Fruit fly (Drosophila melanogaster) whole organism, embryonic: ENCODE data around the gene jus.

Experiments
- BEAF-32 ChIP-seq: fragments of 200-800 bp; sonication (Bioruptor generic); optimal IDR thresholded peaks from 3 replicates; lab custom pipeline; 2017; ENCODE audit warnings: missing biosample characterization, missing genetic modification characterization, mild to moderate bottlenecking, moderate library complexity, missing genetic modification reagents
- CG10366 ChIP-seq: fragments of 200-800 bp; sonication (Bioruptor generic); IDR thresholded peaks from 2 replicates; pipeline ENCODE4 v1.3.6; 2022; ENCODE audit warnings: missing biosample characterization, missing genetic modification characterization
- CG11696 ChIP-seq: fragments of 200-800 bp; sonication (Bioruptor generic); IDR thresholded peaks from 2 replicates; pipeline ENCODE4 v1.3.6; 2022; ENCODE audit warnings: missing biosample characterization, missing genetic modification characterization
- CG13287 ChIP-seq: fragments of 200-800 bp; sonication (Bioruptor generic); IDR thresholded peaks from 2 replicates; pipeline ENCODE4 v1.3.6; 2022; ENCODE audit warnings: missing biosample characterization, missing genetic modification characterization; ENCODE audit not compliant: partially characterized antibody
- CG13894 ChIP-seq: fragments of 200-800 bp; sonication (Bioruptor generic); optimal IDR thresholded peaks from 3 replicates; lab custom pipeline; 2018; ENCODE audit warnings: missing biosample characterization, mild to moderate bottlenecking, missing genetic modification characterization, moderate library complexity
- CG1603 ChIP-seq: fragments of 200-800 bp; sonication (Bioruptor generic); optimal IDR thresholded peaks from 2 replicates; lab custom pipeline; 2019; ENCODE audit warnings: missing biosample characterization, mild to moderate bottlenecking, missing genetic modification characterization, moderate library complexity
- CG16813 ChIP-seq: fragments of 200-800 bp; sonication (Bioruptor generic); IDR thresholded peaks from 3 replicates; pipeline ENCODE4 v1.3.6; 2022; ENCODE audit warnings: missing biosample characterization, missing genetic modification characterization; ENCODE audit not compliant: partially characterized antibody
- CG2120 ChIP-seq: fragments of 200-800 bp; sonication (Bioruptor generic); optimal IDR thresholded peaks from 3 replicates; lab custom pipeline; 2016; ENCODE audit warnings: missing biosample characterization, missing genetic modification characterization
- CG2129 ChIP-seq: fragments of 200-800 bp; sonication (Bioruptor generic); IDR thresholded peaks from 2 replicates; pipeline ENCODE4 v1.3.6; 2022; ENCODE audit warnings: missing biosample characterization, missing genetic modification characterization; ENCODE audit not compliant: partially characterized antibody
- CG30431 ChIP-seq: fragments of 200-800 bp; sonication (Bioruptor generic); optimal IDR thresholded peaks from 2 replicates; lab custom pipeline; 2017; ENCODE audit warnings: missing biosample characterization, missing genetic modification characterization
- CG33557 ChIP-seq: fragments of 200-800 bp; sonication (Bioruptor generic); optimal IDR thresholded peaks from 2 replicates; lab custom pipeline; 2019; ENCODE audit warnings: missing biosample characterization, mild to moderate bottlenecking, missing genetic modification characterization, moderate library complexity
- CG34224 ChIP-seq: fragments of 200-800 bp; sonication (Bioruptor generic); IDR thresholded peaks from 3 replicates; pipeline ENCODE4 v1.3.6; 2022; ENCODE audit warnings: missing biosample characterization, missing genetic modification characterization; ENCODE audit not compliant: partially characterized antibody
- CG8281 ChIP-seq: fragments of 200-800 bp; sonication (Bioruptor generic); optimal IDR thresholded peaks from 2 replicates; lab custom pipeline; 2018; ENCODE audit warnings: missing biosample characterization, mild to moderate bottlenecking, missing genetic modification characterization, moderate library complexity
- CG8944 ChIP-seq: fragments of 200-800 bp; sonication (Bioruptor generic); optimal IDR thresholded peaks from 3 replicates; lab custom pipeline; 2016; ENCODE audit warnings: missing biosample characterization, missing genetic modification characterization
- Dll ChIP-seq: fragments of 200-800 bp; sonication (Bioruptor generic); IDR thresholded peaks from 4 replicates; pipeline ENCODE4 v1.3.6; 2022; ENCODE audit warnings: missing biosample characterization, missing genetic modification characterization; ENCODE audit not compliant: partially characterized antibody
- Doc3 ChIP-seq: fragments of 200-800 bp; sonication (Bioruptor generic); IDR thresholded peaks from 3 replicates; pipeline ENCODE4 v1.3.6; 2022; ENCODE audit warnings: missing biosample characterization, missing genetic modification characterization; ENCODE audit not compliant: partially characterized antibody
- E2f2 ChIP-seq: fragments of 200-800 bp; sonication (Bioruptor generic); IDR thresholded peaks from 2 replicates; pipeline ENCODE4 v1.3.6; 2022; ENCODE audit warnings: missing biosample characterization, missing genetic modification characterization
- HmgZ ChIP-seq: fragments of 200-800 bp; sonication (Bioruptor generic); optimal IDR thresholded peaks from 2 replicates; lab custom pipeline; 2018; ENCODE audit warnings: missing biosample characterization, mild to moderate bottlenecking, missing genetic modification characterization
- MBD-R2 ChIP-seq: fragments of 200-800 bp; sonication (Bioruptor generic); IDR thresholded peaks from 2 replicates; pipeline ENCODE4 v1.3.6; 2022; ENCODE audit warnings: missing biosample characterization, missing genetic modification characterization
- Nf-YC ChIP-seq: fragments of 200-800 bp; optimal IDR thresholded peaks from 3 replicates; lab custom pipeline; 2019; ENCODE audit warnings: missing biosample characterization, mild to moderate bottlenecking, missing genetic modification characterization, moderate library complexity
- Opbp ChIP-seq: fragments of 200-800 bp; sonication (Bioruptor generic); IDR thresholded peaks from 3 replicates; pipeline ENCODE4 v1.3.6; 2022; ENCODE audit warnings: missing biosample characterization, missing genetic modification characterization; ENCODE audit not compliant: partially characterized antibody
- bigmax ChIP-seq: fragments of 200-800 bp; sonication (Bioruptor generic); optimal IDR thresholded peaks from 2 replicates; lab custom pipeline; 2018; ENCODE audit warnings: missing biosample characterization, mild to moderate bottlenecking, missing genetic modification characterization
- btn ChIP-seq: fragments of 200-800 bp; sonication (Bioruptor generic); optimal IDR thresholded peaks from 2 replicates; lab custom pipeline; 2016; ENCODE audit warnings: missing biosample characterization, missing genetic modification characterization
- chinmo ChIP-seq: fragments of 200-800 bp; sonication (Bioruptor generic); IDR thresholded peaks from 4 replicates; pipeline ENCODE4 v1.3.6; 2022; ENCODE audit warnings: missing biosample characterization, missing genetic modification characterization; ENCODE audit not compliant: partially characterized antibody
- ci ChIP-seq: fragments of 200-800 bp; sonication (Bioruptor generic); IDR thresholded peaks from 3 replicates; pipeline ENCODE4 v1.3.6; 2022; ENCODE audit warnings: missing biosample characterization, missing genetic modification characterization
- fd64A ChIP-seq: fragments of 200-800 bp; sonication (Bioruptor generic); optimal IDR thresholded peaks from 3 replicates; lab custom pipeline; 2018; ENCODE audit warnings: missing biosample characterization, mild to moderate bottlenecking, missing genetic modification characterization
- gfzf ChIP-seq: fragments of 200-800 bp; sonication (Bioruptor generic); optimal IDR thresholded peaks from 2 replicates; lab custom pipeline; 2016; ENCODE audit warnings: missing biosample characterization, mild to moderate bottlenecking, missing genetic modification characterization, moderate library complexity
- gsb-n ChIP-seq: fragments of 200-800 bp; sonication (Bioruptor generic); optimal IDR thresholded peaks from 3 replicates; lab custom pipeline; 2018; ENCODE audit warnings: missing biosample characterization, mild to moderate bottlenecking, missing genetic modification characterization
- gt ChIP-seq: fragments of 200-800 bp; sonication (Bioruptor generic); IDR thresholded peaks from 2 replicates; pipeline ENCODE4 v1.3.6; 2022; ENCODE audit warnings: missing biosample characterization, missing genetic modification characterization
- knrl ChIP-seq: fragments of 200-800 bp; sonication (Bioruptor generic); IDR thresholded peaks from 3 replicates; pipeline ENCODE4 v1.3.6; 2022; ENCODE audit warnings: missing biosample characterization, missing genetic modification characterization; ENCODE audit not compliant: partially characterized antibody
- lmd ChIP-seq: fragments of 200-800 bp; sonication (Bioruptor generic); IDR thresholded peaks from 2 replicates; pipeline ENCODE4 v1.3.6; 2022; ENCODE audit warnings: missing biosample characterization, missing genetic modification characterization
- mirr ChIP-seq: fragments of 200-800 bp; sonication (Bioruptor generic); optimal IDR thresholded peaks from 3 replicates; lab custom pipeline; 2018; ENCODE audit warnings: missing biosample characterization, mild to moderate bottlenecking, missing genetic modification characterization
- nerfin-1 ChIP-seq: fragments of 200-800 bp; sonication (Bioruptor generic); optimal IDR thresholded peaks from 3 replicates; lab custom pipeline; 2019; ENCODE audit warnings: missing biosample characterization, mild to moderate bottlenecking, missing genetic modification characterization, moderate library complexity
- phol ChIP-seq: fragments of 200-800 bp; sonication (Bioruptor generic); optimal IDR thresholded peaks from 3 replicates; lab custom pipeline; 2018; ENCODE audit warnings: missing biosample characterization, mild to moderate bottlenecking, missing genetic modification characterization, moderate library complexity
- repo ChIP-seq: fragments of 200-800 bp; sonication (Bioruptor generic); optimal IDR thresholded peaks from 2 replicates; lab custom pipeline; 2016; ENCODE audit warnings: missing biosample characterization, missing genetic modification characterization
- rib ChIP-seq: fragments of 200-800 bp; sonication (Bioruptor generic); IDR thresholded peaks from 2 replicates; pipeline ENCODE4 v1.3.6; 2022; ENCODE audit warnings: missing biosample characterization, missing genetic modification characterization
- row ChIP-seq: fragments of 200-800 bp; sonication (Bioruptor generic); IDR thresholded peaks from 3 replicates; pipeline ENCODE4 v1.3.6; 2022; ENCODE audit warnings: missing biosample characterization, missing genetic modification characterization
- schlank ChIP-seq: fragments of 200-800 bp; sonication (Bioruptor generic); optimal IDR thresholded peaks from 2 replicates; lab custom pipeline; 2018; ENCODE audit warnings: missing biosample characterization, mild to moderate bottlenecking, missing genetic modification characterization
- sob ChIP-seq: fragments of 200-800 bp; sonication (Bioruptor generic); IDR thresholded peaks from 2 replicates; pipeline ENCODE4 v1.3.6; 2022; ENCODE audit warnings: missing biosample characterization, missing genetic modification characterization
- stwl ChIP-seq: fragments of 200-800 bp; sonication (Bioruptor generic); optimal IDR thresholded peaks from 3 replicates; lab custom pipeline; 2018; ENCODE audit warnings: missing biosample characterization, mild to moderate bottlenecking, missing genetic modification characterization, moderate library complexity
- sug ChIP-seq: fragments of 200-800 bp; optimal IDR thresholded peaks from 2 replicates; lab custom pipeline; 2019; ENCODE audit warnings: missing biosample characterization, mild to moderate bottlenecking, missing genetic modification characterization, moderate library complexity
- toy ChIP-seq: fragments of 200-800 bp; sonication (Bioruptor generic); IDR thresholded peaks from 2 replicates; pipeline ENCODE4 v1.3.6; 2022; ENCODE audit warnings: missing biosample characterization, missing genetic modification characterization
- unc-4 ChIP-seq: fragments of 200-800 bp; sonication (Bioruptor generic); IDR thresholded peaks from 2 replicates; pipeline ENCODE4 v1.3.6; 2022; ENCODE audit warnings: missing biosample characterization, missing genetic modification characterization; ENCODE audit not compliant: partially characterized antibody
- unpg ChIP-seq: fragments of 200-800 bp; sonication (Bioruptor generic); optimal IDR thresholded peaks from 3 replicates; lab custom pipeline; 2018; ENCODE audit warnings: missing biosample characterization, mild to moderate bottlenecking, missing genetic modification characterization, moderate library complexity

The jus gene

dm6 chr3R:29222891-29223842, 28.4 kb upstream of the jus start, which contains the start of the genes Cisd2 and Brd8 (continued):
- TF ChIP-seq gfzf: peak; percentile 53
- no peak for TF ChIP-seq rib (GFP tag; lab: Robert Waterston, UW)
- peak; percentile 29 for TF ChIP-seq repo (GFP tag; lab: Kevin White, UChicago)
- peak; percentile 31 for TF ChIP-seq HmgZ
- TF ChIP-seq Opbp (GFP tag; lab: Robert Waterston, UW): peak; percentile 96
- TF ChIP-seq CG30431 (GFP tag; lab: Kevin White, UChicago): no peak
- no peak for TF ChIP-seq CG10366 (GFP tag; lab: Robert Waterston, UW)
- TF ChIP-seq btn (GFP tag; lab: Kevin White, UChicago): no peak
- TF ChIP-seq fd64A (GFP tag; lab: Kevin White, UChicago): no peak
- peak; percentile 31; the same call in 1 of the 3 replicates for TF ChIP-seq row (GFP tag; lab: Robert Waterston, UW)
- TF ChIP-seq Nf-YC (tag; lab: Kevin White, UChicago): peak; percentile 28
- 0 out of 2 replicates have a peak, but pooled peaks have one; percentile 27 for TF ChIP-seq sob (GFP tag; lab: Robert Waterston, UW)
- no peak for TF ChIP-seq CG33557 (GFP tag; lab: Kevin White, UChicago)
- TF ChIP-seq CG16813: peak; percentile 92
- peak; percentile 91 for TF ChIP-seq unc-4
- TF ChIP-seq nerfin-1 (tag; lab: Kevin White, UChicago): peak; percentile 81
- TF ChIP-seq BEAF-32 (GFP tag; lab: Kevin White, UChicago): peak; percentile 91
- peak; percentile 43 for TF ChIP-seq CG8281 (tag; lab: Kevin White, UChicago)
- TF ChIP-seq MBD-R2 (GFP tag; lab: Robert Waterston, UW): peak; percentile 93
- peak; percentile 35; the same call in 1 of the 3 replicates for TF ChIP-seq ci (GFP tag; lab: Robert Waterston, UW)
- peak; percentile 89 for TF ChIP-seq Dll (GFP tag; lab: Robert Waterston, UW)
- peak; percentile 98 for TF ChIP-seq CG34224 (GFP tag; lab: Robert Waterston, UW)
- TF ChIP-seq sug: peak; percentile 19
- TF ChIP-seq CG1603 (tag; lab: Kevin White, UChicago): peak; percentile 73
- TF ChIP-seq CG13287 (GFP tag; lab: Robert Waterston, UW): peak; percentile 94
- peak; percentile 12 for TF ChIP-seq mirr (GFP tag; lab: Kevin White, UChicago)
- TF ChIP-seq CG2120: peak; percentile 7
- no peak for TF ChIP-seq CG8944 (GFP tag; lab: Kevin White, UChicago)
- TF ChIP-seq CG13894 (tag; lab: Kevin White, UChicago): peak; percentile 6
- TF ChIP-seq toy (GFP tag; lab: Robert Waterston, UW): no peak
- TF ChIP-seq E2f2 (GFP tag; lab: Robert Waterston, UW): peak; percentile 62
- TF ChIP-seq stwl: peak; percentile 90
- no peak for TF ChIP-seq schlank (tag; lab: Kevin White, UChicago)
- peak; percentile 76 for TF ChIP-seq Doc3 (GFP tag; lab: Robert Waterston, UW)
- peak; percentile 28 for TF ChIP-seq phol (tag; lab: Kevin White, UChicago)
- TF ChIP-seq chinmo (GFP tag; lab: Robert Waterston, UW): peak; percentile 97

dm6 chr3R:29221168-29221567, 26.4 kb upstream of the jus start:
- TF ChIP-seq lmd (GFP tag; lab: Robert Waterston, UW) (no peak), CG2129 (GFP tag; lab: Robert Waterston, UW) (no peak), CG16813 (0 out of 3 replicates have a peak, but pooled peaks have one; percentile 37), gt (GFP tag; lab: Robert Waterston, UW) (no peak), knrl (0 out of 3 replicates have a peak, but pooled peaks have one; percentile 4), CG11696 (GFP tag; lab: Robert Waterston, UW) (no peak), unpg (no peak), bigmax (GFP tag; lab: Kevin White, UChicago) (no peak), gsb-n (tag; lab: Kevin White, UChicago) (no peak)
- TF ChIP-seq, all 482 proteins: peak for 2
